Worm (Caenorhabditis elegans) whole organism, L2 larva: ENCODE data around the gene nhr-15.

ENCODE experiments used
- R02D3.7 ChIP-seq: fragments of 150-350 bp; optimal IDR thresholded peaks from 2 replicates; lab custom pipeline; 2014; ENCODE audit warnings: missing biosample characterization, missing genetic modification characterization
- ZK546.5 ChIP-seq: sonication (generic microtip); optimal IDR thresholded peaks from 2 replicates; lab custom pipeline; 2017; ENCODE audit warnings: missing biosample characterization, missing genetic modification characterization
- crh-2 ChIP-seq: sonication (generic microtip); optimal IDR thresholded peaks from 2 replicates; lab custom pipeline; 2017; ENCODE audit warnings: missing biosample characterization, missing genetic modification characterization
- egl-27 ChIP-seq: sonication (generic microtip); optimal IDR thresholded peaks from 3 replicates; lab custom pipeline; 2017; ENCODE audit warnings: missing biosample characterization, missing genetic modification reagents, missing genetic modification characterization
- nhr-77 ChIP-seq: fragments of 150-350 bp; optimal IDR thresholded peaks from 2 replicates; lab custom pipeline; 2014; ENCODE audit warnings: missing biosample characterization, missing genetic modification characterization
- snpc-4 ChIP-seq: fragments of 150-350 bp; optimal IDR thresholded peaks from 2 replicates; lab custom pipeline; 2014; ENCODE audit warnings: missing biosample characterization, missing genetic modification characterization

ce11 chrV:347561-348345, 35.2 kb downstream of the nhr-15 start:
- TF ChIP-seq nhr-77 (tag; lab: Kevin White, UChicago) (no peak), R02D3.7 (tag; lab: Kevin White, UChicago) (no peak), snpc-4 (no peak), crh-2 (no peak), ZK546.5 (tag; lab: Kevin White, UChicago) (no peak), egl-27 (tag; lab: Kevin White, UChicago) (no peak)
